Fruit fly (Drosophila melanogaster) whole organism, pupa: ENCODE data around the gene Hasp.

Source experiments
- CG15710 ChIP-seq: fragments of 200-800 bp; sonication (Bioruptor generic); optimal IDR thresholded peaks from 2 replicates; lab custom pipeline; 2018; ENCODE audit warnings: missing biosample characterization, mild to moderate bottlenecking, missing genetic modification characterization, moderate library complexity
- CG32121 ChIP-seq: fragments of 200-800 bp; sonication (Bioruptor generic); IDR thresholded peaks from 2 replicates; pipeline ENCODE4 v1.3.6; 2022; ENCODE audit warnings: missing biosample characterization, missing genetic modification characterization
- CG4496 ChIP-seq: fragments of 200-800 bp; sonication (Bioruptor generic); IDR thresholded peaks from 3 replicates; pipeline ENCODE4 v1.3.6; 2022; ENCODE audit warnings: missing biosample characterization, missing genetic modification characterization
- CG8159 ChIP-seq: fragments of 200-800 bp; sonication (Bioruptor generic); optimal IDR thresholded peaks from 3 replicates; lab custom pipeline; 2018; ENCODE audit warnings: missing biosample characterization, mild to moderate bottlenecking, missing genetic modification characterization, moderate library complexity
- CG8301 ChIP-seq: fragments of 200-800 bp; sonication (Bioruptor generic); optimal IDR thresholded peaks from 2 replicates; lab custom pipeline; 2018; ENCODE audit warnings: missing biosample characterization, mild to moderate bottlenecking, missing genetic modification characterization
- gl ChIP-seq: fragments of 200-800 bp; sonication (Bioruptor generic); optimal IDR thresholded peaks from 2 replicates; lab custom pipeline; 2018; ENCODE audit warnings: missing biosample characterization, mild to moderate bottlenecking, missing genetic modification characterization

- TF ChIP-seq CG32121 (GFP tag; lab: Robert Waterston, UW), result no peak
- no peak for TF ChIP-seq CG8159 (tag; lab: Kevin White, UChicago)
- no peak for TF ChIP-seq CG15710 (tag; lab: Kevin White, UChicago)
- TF ChIP-seq gl (tag; lab: Kevin White, UChicago), result no peak
- TF ChIP-seq CG8301, result no peak
- no peak for TF ChIP-seq CG4496 (GFP tag; lab: Robert Waterston, UW)
Measured at dm6 chr2L:19535234-19535633, 18.2 kb upstream of the Hasp start, which contains the start of gene CG31697.
